Fruit fly (Drosophila melanogaster) whole organism, embryonic: Measurements from ENCODE around the gene Or74a.

ENCODE experiments used
- Atf3 ChIP-seq: fragments of 200-800 bp; sonication (Bioruptor generic); optimal IDR thresholded peaks from 3 replicates; lab custom pipeline; 2016; ENCODE audit warnings: missing biosample characterization, missing genetic modification characterization
- BtbVII ChIP-seq: fragments of 200-800 bp; sonication (Bioruptor generic); optimal IDR thresholded peaks from 3 replicates; lab custom pipeline; 2017; ENCODE audit warnings: missing biosample characterization, mild to moderate bottlenecking, missing genetic modification characterization
- Bteb2 ChIP-seq: fragments of 200-800 bp; sonication (Bioruptor generic); optimal IDR thresholded peaks from 2 replicates; lab custom pipeline; 2016; ENCODE audit warnings: missing biosample characterization, missing genetic modification characterization
- C15 ChIP-seq: fragments of 200-800 bp; sonication (Bioruptor generic); IDR thresholded peaks from 3 replicates; pipeline ENCODE4 v1.3.6; 2022; ENCODE audit warnings: missing biosample characterization, missing genetic modification characterization
- CG10462 ChIP-seq: fragments of 200-800 bp; sonication (Bioruptor generic); optimal IDR thresholded peaks from 2 replicates; lab custom pipeline; 2016; ENCODE audit warnings: missing biosample characterization, missing genetic modification characterization
- CG10565 ChIP-seq: fragments of 200-800 bp; sonication (Bioruptor generic); optimal IDR thresholded peaks from 3 replicates; lab custom pipeline; 2016; ENCODE audit warnings: missing biosample characterization, mild to moderate bottlenecking, missing genetic modification characterization
- CG13624 ChIP-seq: fragments of 200-800 bp; sonication (Bioruptor generic); optimal IDR thresholded peaks from 2 replicates; lab custom pipeline; 2016; ENCODE audit warnings: missing biosample characterization, missing genetic modification characterization
- CG14014 ChIP-seq: fragments of 200-800 bp; sonication (Bioruptor generic); IDR thresholded peaks from 2 replicates; pipeline ENCODE4 v1.3.6; 2022; ENCODE audit warnings: missing biosample characterization, missing genetic modification characterization
- CG14441 ChIP-seq: fragments of 200-800 bp; sonication (Bioruptor generic); IDR thresholded peaks from 2 replicates; pipeline ENCODE4 v1.3.6; 2022; ENCODE audit warnings: missing biosample characterization, missing genetic modification characterization
- CG14710 ChIP-seq: fragments of 200-800 bp; sonication (Bioruptor generic); optimal IDR thresholded peaks from 3 replicates; lab custom pipeline; 2019; ENCODE audit warnings: missing biosample characterization, mild to moderate bottlenecking, missing genetic modification characterization, moderate library complexity
- CG1602 ChIP-seq: fragments of 200-800 bp; sonication (Bioruptor generic); optimal IDR thresholded peaks from 3 replicates; lab custom pipeline; 2016; ENCODE audit warnings: missing biosample characterization, missing genetic modification characterization
- CG16779 ChIP-seq: fragments of 200-800 bp; sonication (Bioruptor generic); IDR thresholded peaks from 2 replicates; pipeline ENCODE4 v1.3.6; 2022; ENCODE audit warnings: missing biosample characterization, missing genetic modification characterization
- CG17802 ChIP-seq: fragments of 200-800 bp; sonication (Bioruptor generic); optimal IDR thresholded peaks from 2 replicates; lab custom pipeline; 2018; ENCODE audit warnings: missing biosample characterization, mild to moderate bottlenecking, missing genetic modification characterization, moderate library complexity
- CG2116 ChIP-seq: fragments of 200-800 bp; sonication (Bioruptor generic); optimal IDR thresholded peaks from 3 replicates; lab custom pipeline; 2018; ENCODE audit warnings: missing biosample characterization, mild to moderate bottlenecking, missing genetic modification characterization
- CG30403 ChIP-seq: fragments of 200-800 bp; sonication (Bioruptor generic); optimal IDR thresholded peaks from 3 replicates; lab custom pipeline; 2016; ENCODE audit warnings: missing biosample characterization, missing genetic modification characterization
- CG31441 ChIP-seq: fragments of 200-800 bp; sonication (Bioruptor generic); IDR thresholded peaks from 2 replicates; pipeline ENCODE4 v1.3.6; 2022; ENCODE audit warnings: missing biosample characterization, missing genetic modification characterization
- CG34376 ChIP-seq: fragments of 200-800 bp; sonication (Bioruptor generic); optimal IDR thresholded peaks from 2 replicates; lab custom pipeline; 2018; ENCODE audit warnings: missing biosample characterization, mild to moderate bottlenecking, missing genetic modification characterization
- CG4282 ChIP-seq: fragments of 200-800 bp; sonication (Bioruptor generic); optimal IDR thresholded peaks from 2 replicates; lab custom pipeline; 2016; ENCODE audit warnings: missing biosample characterization, missing genetic modification characterization
- CG43689 ChIP-seq: fragments of 200-800 bp; sonication (Bioruptor generic); IDR thresholded peaks from 2 replicates; pipeline ENCODE4 v1.3.6; 2022; ENCODE audit warnings: missing biosample characterization, missing genetic modification characterization
- CG6654 ChIP-seq: fragments of 200-800 bp; sonication (Bioruptor generic); optimal IDR thresholded peaks from 2 replicates; lab custom pipeline; 2017; ENCODE audit warnings: missing biosample characterization, mild to moderate bottlenecking, missing genetic modification characterization
- CG6683 ChIP-seq: fragments of 200-800 bp; sonication (Bioruptor generic); optimal IDR thresholded peaks from 2 replicates; lab custom pipeline; 2017; ENCODE audit warnings: missing biosample characterization, mild to moderate bottlenecking, missing genetic modification characterization, missing genetic modification reagents
- CG8281 ChIP-seq: fragments of 200-800 bp; sonication (Bioruptor generic); optimal IDR thresholded peaks from 2 replicates; lab custom pipeline; 2018; ENCODE audit warnings: missing biosample characterization, mild to moderate bottlenecking, missing genetic modification characterization, moderate library complexity
- CG8290 ChIP-seq, 3 experiments: fragments of 200-800 bp; sonication (Bioruptor generic); optimal IDR thresholded peaks; 2 replicates each; lab custom pipeline; 2016 to 2019; ENCODE audit warnings: missing biosample characterization in 3 of 3, missing genetic modification characterization in 3 of 3, mild to moderate bottlenecking in 2 of 3, moderate library complexity in 1 of 3
- CG8478 ChIP-seq: fragments of >200 bp; optimal IDR thresholded peaks from 2 replicates; lab custom pipeline; 2018
- Dll ChIP-seq: fragments of 200-800 bp; sonication (Bioruptor generic); IDR thresholded peaks from 4 replicates; pipeline ENCODE4 v1.3.6; 2022; ENCODE audit warnings: missing biosample characterization, missing genetic modification characterization; ENCODE audit not compliant: partially characterized antibody
- Elba2 ChIP-seq: fragments of 200-800 bp; sonication (Bioruptor generic); optimal IDR thresholded peaks from 3 replicates; lab custom pipeline; 2016; ENCODE audit warnings: missing biosample characterization, missing genetic modification characterization
- Ets65A ChIP-seq: fragments of 200-800 bp; sonication (Bioruptor generic); peaks from one replicate; lab custom pipeline; 2016; ENCODE audit warnings: missing biosample characterization, missing genetic modification characterization
- Fer1 ChIP-seq: fragments of 200-800 bp; sonication (Bioruptor generic); optimal IDR thresholded peaks from 2 replicates; lab custom pipeline; 2017; ENCODE audit warnings: missing biosample characterization, mild to moderate bottlenecking, missing genetic modification characterization
- H15 ChIP-seq: fragments of 200-800 bp; sonication (Bioruptor generic); IDR thresholded peaks from 3 replicates; pipeline ENCODE4 v1.3.6; 2022; ENCODE audit warnings: missing biosample characterization, missing genetic modification characterization
- Hmx ChIP-seq: fragments of 200-800 bp; sonication (Bioruptor generic); optimal IDR thresholded peaks from 2 replicates; lab custom pipeline; 2016; ENCODE audit warnings: missing biosample characterization, missing genetic modification characterization
- Mes4 ChIP-seq: fragments of 200-800 bp; sonication (Bioruptor generic); optimal IDR thresholded peaks from 2 replicates; lab custom pipeline; 2016; ENCODE audit warnings: missing biosample characterization, missing genetic modification characterization
- Opbp ChIP-seq: fragments of 200-800 bp; sonication (Bioruptor generic); IDR thresholded peaks from 3 replicates; pipeline ENCODE4 v1.3.6; 2022; ENCODE audit warnings: missing biosample characterization, missing genetic modification characterization; ENCODE audit not compliant: partially characterized antibody
- Six4 ChIP-seq: fragments of 200-800 bp; sonication (Bioruptor generic); optimal IDR thresholded peaks from 2 replicates; lab custom pipeline; 2016; ENCODE audit warnings: missing biosample characterization, missing genetic modification characterization
- Spps ChIP-seq: fragments of 200-800 bp; sonication (Bioruptor generic); optimal IDR thresholded peaks from 2 replicates; lab custom pipeline; 2018; ENCODE audit warnings: missing biosample characterization, mild to moderate bottlenecking, missing genetic modification characterization
- abd-A ChIP-seq: fragments of 200-800 bp; sonication (Bioruptor generic); optimal IDR thresholded peaks from 3 replicates; lab custom pipeline; 2019; ENCODE audit warnings: missing biosample characterization, mild to moderate bottlenecking, missing genetic modification characterization, moderate library complexity
- bcd ChIP-seq: fragments of 200-800 bp; sonication (Bioruptor generic); optimal IDR thresholded peaks from 2 replicates; lab custom pipeline; 2017; ENCODE audit warnings: missing biosample characterization, mild to moderate bottlenecking, missing genetic modification characterization
- eve ChIP-seq, 2 experiments: fragments of >200 bp; optimal IDR thresholded peaks; 2 replicates each; lab custom pipeline; 2017; ENCODE audit warnings: missing biosample characterization in 2 of 2, missing genetic modification characterization in 2 of 2
- eyg ChIP-seq: fragments of 200-800 bp; sonication (Bioruptor generic); optimal IDR thresholded peaks from 3 replicates; lab custom pipeline; 2016; ENCODE audit warnings: missing biosample characterization, missing genetic modification characterization
- fd96Cb ChIP-seq: fragments of 200-800 bp; sonication (Bioruptor generic); optimal IDR thresholded peaks from 2 replicates; lab custom pipeline; 2018; ENCODE audit warnings: missing biosample characterization, mild to moderate bottlenecking, missing genetic modification characterization, moderate library complexity
- gem ChIP-seq: fragments of 200-800 bp; sonication (Bioruptor generic); optimal IDR thresholded peaks from 2 replicates; lab custom pipeline; 2019; ENCODE audit warnings: missing biosample characterization, mild to moderate bottlenecking, missing genetic modification characterization, moderate library complexity
- grau ChIP-seq: fragments of 200-800 bp; optimal IDR thresholded peaks from 3 replicates; lab custom pipeline; 2019; ENCODE audit warnings: missing biosample characterization, mild to moderate bottlenecking, missing genetic modification characterization, moderate library complexity
- ind ChIP-seq: fragments of 200-800 bp; sonication (Bioruptor generic); optimal IDR thresholded peaks from 3 replicates; lab custom pipeline; 2016; ENCODE audit warnings: missing biosample characterization, missing genetic modification characterization
- insv ChIP-seq, 2 experiments: fragments of 200-800 bp; sonication (Bioruptor generic); optimal IDR thresholded peaks; 3 replicates each; lab custom pipeline; 2016 to 2018; ENCODE audit warnings: missing biosample characterization in 2 of 2, missing genetic modification characterization in 2 of 2
- jing ChIP-seq: fragments of 200-800 bp; sonication (Bioruptor generic); optimal IDR thresholded peaks from 2 replicates; lab custom pipeline; 2018; ENCODE audit warnings: missing biosample characterization, mild to moderate bottlenecking, missing genetic modification characterization
- nau ChIP-seq: fragments of 200-800 bp; sonication (Bioruptor generic); optimal IDR thresholded peaks from 3 replicates; lab custom pipeline; 2017; ENCODE audit warnings: missing biosample characterization, mild to moderate bottlenecking, missing genetic modification characterization, missing genetic modification reagents
- peb ChIP-seq: fragments of 200-800 bp; sonication (Bioruptor generic); IDR thresholded peaks from 2 replicates; pipeline ENCODE4 v1.3.6; 2022; ENCODE audit warnings: missing biosample characterization, missing genetic modification characterization
- pnt ChIP-seq: fragments of 200-800 bp; sonication (Bioruptor generic); optimal IDR thresholded peaks from 3 replicates; lab custom pipeline; 2016; ENCODE audit warnings: missing biosample characterization, missing genetic modification characterization
- seq ChIP-seq: fragments of 200-800 bp; sonication (Bioruptor generic); IDR thresholded peaks from 2 replicates; pipeline ENCODE4 v1.3.6; 2022; ENCODE audit warnings: missing biosample characterization, missing genetic modification characterization
- sisA ChIP-seq: fragments of 200-800 bp; sonication (Bioruptor generic); IDR thresholded peaks from 2 replicates; pipeline ENCODE4 v1.3.6; 2022; ENCODE audit warnings: missing biosample characterization, missing genetic modification characterization
- sqz ChIP-seq: fragments of 200-800 bp; sonication (Bioruptor generic); optimal IDR thresholded peaks from 3 replicates; lab custom pipeline; 2018; ENCODE audit warnings: missing biosample characterization, mild to moderate bottlenecking, missing genetic modification characterization
- sr ChIP-seq: fragments of 200-800 bp; sonication (Bioruptor generic); IDR thresholded peaks from 3 replicates; pipeline ENCODE4 v1.3.6; 2022; ENCODE audit warnings: missing biosample characterization, missing genetic modification characterization
- sug ChIP-seq: fragments of 200-800 bp; optimal IDR thresholded peaks from 2 replicates; lab custom pipeline; 2019; ENCODE audit warnings: missing biosample characterization, mild to moderate bottlenecking, missing genetic modification characterization, moderate library complexity

The Or74a gene

dm6 chr3L:17352812-17353211, 23.8 kb upstream of the Or74a start (continued):
- no peak for TF ChIP-seq CG6683 (GFP tag; lab: Kevin White, UChicago)
- no peak for TF ChIP-seq CG14441 (GFP tag; lab: Robert Waterston, UW)
- TF ChIP-seq CG8290 (GFP tag; optimal IDR thresholded peaks at IDR 0.05; lab: Kevin White, UChicago), result peak; percentile 51
- TF ChIP-seq CG8290 (tag; optimal IDR thresholded peaks at IDR 0.05; lab: Kevin White, UChicago), result peak in 1 of 2 experiments; percentile 78
- TF ChIP-seq insv (GFP tag; optimal IDR thresholded peaks at IDR 0.05; lab: Kevin White, UChicago), result peak in 1 of 2 experiments; percentile 26
- no peak for TF ChIP-seq eve (GFP tag; optimal IDR thresholded peaks at IDR 0.05; lab: Kevin White, UChicago)
- peak; percentile 36; the same call in 1 of the 4 replicates for TF ChIP-seq Dll (GFP tag; lab: Robert Waterston, UW)
- no peak for TF ChIP-seq pnt (GFP tag; lab: Kevin White, UChicago)
- no peak for TF ChIP-seq CG13624
- no peak for TF ChIP-seq CG10462 (GFP tag; lab: Kevin White, UChicago)
- peak; percentile 63 for TF ChIP-seq abd-A
- no peak for TF ChIP-seq Fer1
- TF ChIP-seq CG14710, result peak; percentile 55
- TF ChIP-seq gem (tag; lab: Kevin White, UChicago), result no peak
- TF ChIP-seq CG1602 (GFP tag; lab: Kevin White, UChicago), result no peak
- no peak for TF ChIP-seq CG14014 (GFP tag; lab: Robert Waterston, UW)
- no peak for TF ChIP-seq CG31441
- no peak for TF ChIP-seq Spps (tag; lab: Kevin White, UChicago)
- no peak for TF ChIP-seq CG30403 (GFP tag; lab: Kevin White, UChicago)
- no peak for TF ChIP-seq CG17802 (tag; lab: Kevin White, UChicago)
- no peak for TF ChIP-seq CG34376 (GFP tag; lab: Kevin White, UChicago)
- TF ChIP-seq jing (GFP tag; lab: Kevin White, UChicago), result no peak
- peak; percentile 25; the same call in 2 of the 3 replicates for TF ChIP-seq Opbp
- no peak for TF ChIP-seq Ets65A (GFP tag; lab: Kevin White, UChicago)
- no peak for TF ChIP-seq nau
- no peak for TF ChIP-seq Six4 (GFP tag; lab: Kevin White, UChicago)
- no peak for TF ChIP-seq CG43689 (GFP tag; lab: Robert Waterston, UW)
- TF ChIP-seq CG8478, result no peak
- no peak for TF ChIP-seq Bteb2 (GFP tag; lab: Kevin White, UChicago)
- no peak for TF ChIP-seq C15 (GFP tag; lab: Robert Waterston, UW)
- TF ChIP-seq bcd (GFP tag; lab: Kevin White, UChicago), result peak; percentile 16
- no peak for TF ChIP-seq H15 (GFP tag; lab: Robert Waterston, UW)
- TF ChIP-seq BtbVII (GFP tag; lab: Kevin White, UChicago), result no peak
- TF ChIP-seq Elba2, result peak; percentile 17
- TF ChIP-seq seq (GFP tag; lab: Robert Waterston, UW), result no peak
- TF ChIP-seq eyg (GFP tag; lab: Kevin White, UChicago), result no peak
- no peak for TF ChIP-seq Hmx (GFP tag; lab: Kevin White, UChicago)
- TF ChIP-seq CG6654 (GFP tag; lab: Kevin White, UChicago), result no peak
- peak; percentile 49 for TF ChIP-seq CG2116 (GFP tag; lab: Kevin White, UChicago)
- no peak for TF ChIP-seq CG16779
- TF ChIP-seq sug (tag; lab: Kevin White, UChicago), result no peak
- no peak for TF ChIP-seq peb
- TF ChIP-seq sr (GFP tag; lab: Robert Waterston, UW), result no peak
- no peak for TF ChIP-seq CG4282 (GFP tag; lab: Kevin White, UChicago)
- TF ChIP-seq sisA, result no peak
- TF ChIP-seq CG10565, result no peak
- no peak for TF ChIP-seq Atf3 (GFP tag; lab: Kevin White, UChicago)
- peak; percentile 8 for TF ChIP-seq grau
- TF ChIP-seq fd96Cb (tag; lab: Kevin White, UChicago), result no peak
- TF ChIP-seq ind (GFP tag; lab: Kevin White, UChicago), result no peak
- no peak for TF ChIP-seq sqz (GFP tag; lab: Kevin White, UChicago)
- no peak for TF ChIP-seq Mes4 (GFP tag; lab: Kevin White, UChicago)
- no peak for TF ChIP-seq CG8281 (tag; lab: Kevin White, UChicago)
